Fruit fly (Drosophila melanogaster) whole organism, wandering third instar larva: ENCODE data around the gene CG13065.

Experiments
- Abd-B ChIP-seq: fragments of >200 bp; optimal IDR thresholded peaks from 2 replicates; lab custom pipeline; 2017; ENCODE audit warnings: missing biosample characterization, missing genetic modification characterization
- CG9705 ChIP-seq: fragments of 200-800 bp; sonication (Bioruptor generic); optimal IDR thresholded peaks from 2 replicates; lab custom pipeline; 2018; ENCODE audit warnings: missing biosample characterization, mild to moderate bottlenecking, missing genetic modification characterization
- CrebA ChIP-seq: fragments of 200-800 bp; sonication (Bioruptor generic); optimal IDR thresholded peaks from 2 replicates; lab custom pipeline; 2016; ENCODE audit warnings: missing biosample characterization, mild to moderate bottlenecking, missing genetic modification characterization, borderline replicate concordance
- Dfd ChIP-seq: fragments of >200 bp; optimal IDR thresholded peaks from 2 replicates; lab custom pipeline; 2017; ENCODE audit warnings: missing biosample characterization, missing genetic modification characterization
- Dif ChIP-seq: fragments of 200-275, 200-300 bp; sonication (Bioruptor generic); optimal IDR thresholded peaks from 2 replicates; lab custom pipeline; 2018; ENCODE audit warnings: missing biosample characterization, missing genetic modification characterization; ENCODE audit not compliant: partially characterized antibody
- GATAd ChIP-seq: sonication (Bioruptor generic); optimal IDR thresholded peaks from 2 replicates; lab custom pipeline; 2016; ENCODE audit warnings: missing biosample characterization, missing genetic modification characterization
- HLH106 ChIP-seq: fragments of 200-800 bp; optimal IDR thresholded peaks from 3 replicates; lab custom pipeline; 2019; ENCODE audit warnings: missing biosample characterization, mild to moderate bottlenecking, missing genetic modification characterization, moderate library complexity
- Hnf4 ChIP-seq: fragments of 200-800 bp; sonication (Bioruptor generic); optimal IDR thresholded peaks from 2 replicates; lab custom pipeline; 2016; ENCODE audit warnings: missing biosample characterization, mild to moderate bottlenecking, missing genetic modification characterization
- Hr78 ChIP-seq: fragments of >200 bp; optimal IDR thresholded peaks from 2 replicates; lab custom pipeline; 2017; ENCODE audit warnings: missing biosample characterization, missing genetic modification characterization
- Hr83 ChIP-seq: fragments of 200-300 bp; sonication (Bioruptor generic); optimal IDR thresholded peaks from 2 replicates; lab custom pipeline; 2016; ENCODE audit warnings: missing biosample characterization, mild to moderate bottlenecking, missing genetic modification characterization, moderate library complexity; ENCODE audit not compliant: poor library complexity, severe bottlenecking
- Jra ChIP-seq: sonication (Bioruptor generic); optimal IDR thresholded peaks from 2 replicates; lab custom pipeline; 2016; ENCODE audit warnings: missing biosample characterization, missing genetic modification characterization
- Myc ChIP-seq: fragments of >200 bp; optimal IDR thresholded peaks from 2 replicates; lab custom pipeline; 2017
- N ChIP-seq: fragments of >200 bp; optimal IDR thresholded peaks from 2 replicates; lab custom pipeline; 2018; ENCODE audit warnings: missing biosample characterization, missing external identifiers, missing genetic modification characterization
- OdsH ChIP-seq: fragments of 200-800 bp; sonication (Bioruptor generic); optimal IDR thresholded peaks from 2 replicates; lab custom pipeline; 2016; ENCODE audit warnings: missing biosample characterization, mild to moderate bottlenecking, missing genetic modification characterization
- Rel ChIP-seq, 2 experiments: fragments of 200-800 bp; sonication (Bioruptor generic) in 1 of 2; optimal IDR thresholded peaks; 2 replicates in 1 of 2; 3 replicates in 1 of 2; lab custom pipeline; 2016 to 2019; ENCODE audit warnings: mild to moderate bottlenecking in 2 of 2, missing biosample characterization in 2 of 2, missing genetic modification characterization in 2 of 2, moderate library complexity in 1 of 2
- Sp1 ChIP-seq: fragments of 200-800 bp; sonication (Bioruptor generic); optimal IDR thresholded peaks from 3 replicates; lab custom pipeline; 2019; ENCODE audit warnings: missing biosample characterization, mild to moderate bottlenecking, missing genetic modification characterization, moderate library complexity
- Vsx2 ChIP-seq: fragments of 200-300, 225-300 bp; sonication (Bioruptor generic); optimal IDR thresholded peaks from 2 replicates; lab custom pipeline; 2018; ENCODE audit warnings: missing biosample characterization, missing genetic modification characterization; ENCODE audit not compliant: partially characterized antibody
- br ChIP-seq: fragments of 200-800 bp; sonication (Bioruptor generic); optimal IDR thresholded peaks from 2 replicates; lab custom pipeline; 2016; ENCODE audit warnings: missing biosample characterization, missing genetic modification characterization
- brk ChIP-seq: fragments of 200-800 bp; sonication (Bioruptor generic); optimal IDR thresholded peaks from 2 replicates; lab custom pipeline; 2016; ENCODE audit warnings: missing biosample characterization, mild to moderate bottlenecking, missing genetic modification characterization
- dmrt93B ChIP-seq: fragments of 200-800 bp; sonication (Bioruptor generic); optimal IDR thresholded peaks from 2 replicates; lab custom pipeline; 2018; ENCODE audit warnings: missing biosample characterization, mild to moderate bottlenecking, missing genetic modification characterization
- dsf ChIP-seq: sonication (Bioruptor generic); optimal IDR thresholded peaks from 2 replicates; lab custom pipeline; 2016; ENCODE audit warnings: missing biosample characterization, missing genetic modification characterization, borderline replicate concordance
- ey ChIP-seq: fragments of 200-800 bp; sonication (Bioruptor generic); optimal IDR thresholded peaks from 2 replicates; lab custom pipeline; 2016; ENCODE audit warnings: missing biosample characterization, missing genetic modification characterization
- foxo ChIP-seq, 2 experiments: fragments of 200-800 bp; sonication (Bioruptor generic); optimal IDR thresholded peaks; 2 replicates in 1 of 2; 3 replicates in 1 of 2; lab custom pipeline; 2016 to 2017; ENCODE audit warnings: missing biosample characterization in 2 of 2, missing genetic modification characterization in 2 of 2
- fru ChIP-seq: fragments of 200-800 bp; sonication (Bioruptor generic); optimal IDR thresholded peaks from 3 replicates; lab custom pipeline; 2016; ENCODE audit warnings: missing biosample characterization, mild to moderate bottlenecking, missing genetic modification characterization
- h ChIP-seq: fragments of 200-800 bp; sonication (Bioruptor generic); optimal IDR thresholded peaks from 3 replicates; lab custom pipeline; 2016; ENCODE audit warnings: missing biosample characterization, mild to moderate bottlenecking, missing genetic modification characterization
- jim ChIP-seq: fragments of 175-275, 200-325 bp; sonication (Bioruptor generic); optimal IDR thresholded peaks from 2 replicates; lab custom pipeline; 2016; ENCODE audit warnings: missing biosample characterization, mild to moderate bottlenecking, missing genetic modification characterization
- lola ChIP-seq: fragments of >200 bp; optimal IDR thresholded peaks from 2 replicates; lab custom pipeline; 2017; ENCODE audit warnings: missing biosample characterization, missing genetic modification characterization
- pan ChIP-seq: fragments of >200 bp; optimal IDR thresholded peaks from 2 replicates; lab custom pipeline; 2017
- psq ChIP-seq: fragments of 200-800 bp; sonication (Bioruptor generic); optimal IDR thresholded peaks from 3 replicates; lab custom pipeline; 2017; ENCODE audit warnings: missing biosample characterization, mild to moderate bottlenecking, missing genetic modification characterization, moderate library complexity
- rgr ChIP-seq: fragments of 200-800 bp; sonication (Bioruptor generic); optimal IDR thresholded peaks from 3 replicates; lab custom pipeline; 2016; ENCODE audit warnings: missing biosample characterization, mild to moderate bottlenecking, missing genetic modification characterization
- sage ChIP-seq: fragments of 200-800 bp; sonication (Bioruptor generic); optimal IDR thresholded peaks from 2 replicates; lab custom pipeline; 2016; ENCODE audit warnings: missing biosample characterization, mild to moderate bottlenecking, missing genetic modification characterization
- sv ChIP-seq: fragments of 200-800 bp; sonication (Bioruptor generic); optimal IDR thresholded peaks from 3 replicates; lab custom pipeline; 2016; ENCODE audit warnings: missing biosample characterization, missing genetic modification characterization
- usp ChIP-seq: fragments of >200 bp; optimal IDR thresholded peaks from 2 replicates; lab custom pipeline; 2017; ENCODE audit warnings: missing biosample characterization, missing genetic modification characterization
- woc ChIP-seq: sonication (Bioruptor generic); optimal IDR thresholded peaks from 2 replicates; lab custom pipeline; 2016; ENCODE audit warnings: missing biosample characterization, mild to moderate bottlenecking, missing genetic modification characterization

CG13065 gene

DNA sequence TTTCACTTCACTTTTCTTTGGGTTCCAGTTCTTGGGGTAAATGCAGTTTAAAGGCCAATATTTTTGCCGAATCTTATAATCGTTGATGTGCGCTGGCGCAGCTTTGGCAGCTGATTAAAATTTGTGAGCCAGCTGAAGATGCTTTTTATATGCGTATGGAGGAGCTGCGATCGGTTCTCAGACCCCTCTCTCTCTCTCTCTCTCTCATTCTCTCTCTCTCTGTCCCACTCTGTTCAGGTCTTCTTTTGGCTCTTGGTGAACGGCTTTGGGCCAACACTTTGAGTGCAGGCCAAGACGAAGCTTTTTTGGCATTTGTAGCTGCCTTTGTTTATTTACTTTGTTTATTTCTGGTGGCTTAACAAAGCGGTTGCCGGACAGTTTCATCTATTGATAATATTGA, 11.1 kb downstream of the CG13065 start, which contains the start of gene CG13046:
CG13046 (minus strand) TSS at position 101 of the 400 bp plus-strand sequence.
- TF ChIP-seq Vsx2 (GFP tag; lab: Kevin White, UChicago), result no peak
- no peak for TF ChIP-seq Dif (GFP tag; lab: Kevin White, UChicago)
- no peak for TF ChIP-seq h (GFP tag; lab: Kevin White, UChicago)
- TF ChIP-seq Jra (GFP tag; lab: Kevin White, UChicago), result no peak
- TF ChIP-seq sv, result no peak
- no peak for TF ChIP-seq usp (GFP tag; lab: Kevin White, UChicago)
- TF ChIP-seq woc (GFP tag; lab: Kevin White, UChicago), result no peak
- TF ChIP-seq Hr83, result no peak
- no peak for TF ChIP-seq Hnf4
- no peak for TF ChIP-seq sage (GFP tag; lab: Kevin White, UChicago)
- no peak for TF ChIP-seq ey (GFP tag; lab: Kevin White, UChicago)
- TF ChIP-seq dsf (GFP tag; lab: Kevin White, UChicago), result no peak
- TF ChIP-seq GATAd (GFP tag; lab: Kevin White, UChicago), result no peak
- no peak for TF ChIP-seq CrebA (GFP tag; lab: Kevin White, UChicago)
- TF ChIP-seq Sp1 (GFP tag; lab: Kevin White, UChicago), result no peak
- TF ChIP-seq pan (lab: Kevin White, UChicago), result no peak
- no peak for TF ChIP-seq jim
- no peak for TF ChIP-seq br (GFP tag; lab: Kevin White, UChicago)
- TF ChIP-seq fru, result no peak

DNA sequence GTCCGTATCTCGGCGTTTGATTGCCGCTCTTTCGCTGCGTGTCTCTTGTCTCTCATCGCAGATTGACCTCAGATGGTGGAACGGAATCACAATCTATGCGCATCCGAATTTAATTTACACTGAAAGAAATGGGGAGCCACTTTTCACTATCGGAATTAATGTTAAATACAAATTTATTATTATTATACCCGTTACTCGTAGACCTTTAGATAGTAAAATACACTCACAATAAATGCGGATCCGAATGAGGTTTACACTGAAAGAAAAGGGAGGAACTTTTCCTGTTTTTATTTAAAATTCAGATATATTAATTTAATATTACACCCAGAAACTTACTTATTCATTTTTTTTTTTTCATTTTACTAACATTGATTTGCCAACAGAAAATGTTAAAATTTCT, 11.8 kb downstream of the CG13065 start:
- no peak for TF ChIP-seq Abd-B (GFP tag; lab: Kevin White, UChicago)
- TF ChIP-seq foxo (GFP tag; optimal IDR thresholded peaks at IDR 0.05; lab: Kevin White, UChicago), result peak in 1 of 2 experiments; percentile 9
- no peak for TF ChIP-seq dmrt93B (GFP tag; lab: Kevin White, UChicago)
- no peak for TF ChIP-seq br (GFP tag; lab: Kevin White, UChicago)
- TF ChIP-seq rgr (GFP tag; lab: Kevin White, UChicago), result no peak

DNA sequence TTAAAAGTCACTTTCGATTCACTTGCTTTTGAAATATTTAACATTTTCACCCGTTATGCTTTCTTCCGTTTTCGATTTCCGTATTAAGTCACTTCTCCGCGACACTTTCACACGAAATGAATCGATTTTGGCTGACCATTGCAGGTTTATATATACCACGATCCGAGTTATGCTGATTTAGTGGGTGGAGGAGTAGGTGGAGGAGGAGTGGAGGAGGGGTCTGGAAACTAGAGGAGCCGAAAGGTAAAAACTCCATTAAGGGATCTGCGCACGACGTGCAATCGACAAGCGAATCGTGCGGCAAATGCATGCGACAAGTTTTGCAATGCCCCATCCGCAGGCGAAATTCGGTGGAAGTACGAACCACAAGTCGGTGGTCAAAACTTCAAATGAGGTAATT, 13.6 kb downstream of the CG13065 start, which contains the start of gene CG13045:
CG13045 (minus strand) TSS at position 101 of the 400 bp plus-strand sequence.
- TF ChIP-seq brk (GFP tag; lab: Kevin White, UChicago), result no peak
- no peak for TF ChIP-seq HLH106
- TF ChIP-seq dsf (GFP tag; lab: Kevin White, UChicago), result no peak
- TF ChIP-seq Dfd, result no peak
- no peak for TF ChIP-seq lola
- TF ChIP-seq Hr78 (GFP tag; lab: Kevin White, UChicago), result no peak
- no peak for TF ChIP-seq GATAd (GFP tag; lab: Kevin White, UChicago)
- TF ChIP-seq Hnf4, result no peak

DNA sequence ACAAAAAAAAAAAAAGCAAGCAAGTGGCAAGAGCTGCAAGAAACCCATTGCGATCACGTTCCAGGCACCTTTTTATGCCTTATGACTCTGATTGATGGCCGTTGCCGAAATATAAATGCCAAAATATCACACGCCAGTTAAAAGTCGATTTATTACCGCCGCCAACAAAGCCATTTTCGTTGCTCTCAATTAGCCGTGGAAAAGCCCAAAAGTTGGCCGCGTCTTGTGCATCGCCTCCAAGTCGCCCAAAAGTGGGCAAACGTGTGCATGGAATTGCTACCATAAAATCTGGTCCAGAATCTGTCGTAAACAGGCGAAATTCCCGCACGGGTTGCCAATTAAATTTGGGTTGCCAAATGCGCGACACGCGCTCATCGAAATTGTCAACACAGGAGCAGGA, 14.4 kb downstream of the CG13065 start:
- TF ChIP-seq Myc (lab: Kevin White, UChicago), result peak; percentile 76
- TF ChIP-seq h (GFP tag; lab: Kevin White, UChicago), result no peak
- TF ChIP-seq CG9705, result no peak
- no peak for TF ChIP-seq Abd-B (GFP tag; lab: Kevin White, UChicago)
- no peak for TF ChIP-seq foxo (GFP tag; optimal IDR thresholded peaks at IDR 0.05; lab: Kevin White, UChicago)
- TF ChIP-seq dmrt93B (GFP tag; lab: Kevin White, UChicago), result no peak
- TF ChIP-seq CrebA (GFP tag; lab: Kevin White, UChicago), result no peak
- no peak for TF ChIP-seq sv
- no peak for TF ChIP-seq Dif (GFP tag; lab: Kevin White, UChicago)
- no peak for TF ChIP-seq brk (GFP tag; lab: Kevin White, UChicago)
- TF ChIP-seq Rel (GFP tag; optimal IDR thresholded peaks at IDR 0.05; lab: Kevin White, UChicago), result no peak
- no peak for TF ChIP-seq Rel (tag; optimal IDR thresholded peaks at IDR 0.05; lab: Kevin White, UChicago)
- no peak for TF ChIP-seq dsf (GFP tag; lab: Kevin White, UChicago)
- TF ChIP-seq pan (lab: Kevin White, UChicago), result no peak
- no peak for TF ChIP-seq OdsH
- TF ChIP-seq rgr (GFP tag; lab: Kevin White, UChicago), result no peak
- no peak for TF ChIP-seq ey (GFP tag; lab: Kevin White, UChicago)
- TF ChIP-seq GATAd (GFP tag; lab: Kevin White, UChicago), result no peak
- no peak for TF ChIP-seq HLH106
- TF ChIP-seq N (GFP tag; lab: Kevin White, UChicago), result peak; percentile 32
- TF ChIP-seq lola, result peak; percentile 51
- TF ChIP-seq usp (GFP tag; lab: Kevin White, UChicago), result no peak
- peak; percentile 88 for TF ChIP-seq Vsx2 (GFP tag; lab: Kevin White, UChicago)
- TF ChIP-seq br (GFP tag; lab: Kevin White, UChicago), result no peak
- TF ChIP-seq psq (GFP tag; lab: Kevin White, UChicago), result no peak
- no peak for TF ChIP-seq Hr83
- no peak for TF ChIP-seq Jra (GFP tag; lab: Kevin White, UChicago)
- TF ChIP-seq Hnf4, result no peak
